Worm (Caenorhabditis elegans): ENCODE data around the gene nex-2.

The nex-2 gene

DNA sequence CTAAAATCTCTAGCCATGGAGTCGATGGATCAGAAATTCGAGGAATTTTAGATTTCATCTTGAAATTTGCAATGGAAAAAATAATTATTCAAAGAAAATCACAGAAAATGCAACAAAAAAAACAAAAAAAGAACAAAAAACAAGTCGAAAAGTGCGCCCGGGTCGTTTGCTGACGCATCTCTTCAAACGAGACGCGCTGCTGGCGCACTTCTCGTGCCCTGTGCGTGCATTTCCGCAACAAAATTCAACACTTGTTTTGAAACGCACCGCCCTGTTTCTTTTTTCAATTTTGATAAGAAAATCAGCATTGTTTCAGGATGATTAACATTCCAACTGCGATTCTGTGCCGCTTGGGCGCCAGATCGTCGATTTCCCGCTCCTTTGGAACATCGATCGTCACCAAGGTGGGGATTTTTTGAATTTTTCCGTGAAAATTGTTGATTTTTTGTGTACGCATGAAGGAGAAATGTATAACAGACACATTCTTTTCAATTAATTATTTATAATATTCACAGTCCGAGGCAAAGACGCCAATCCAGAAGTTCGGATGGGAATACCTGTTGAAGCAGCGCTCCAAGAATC, 3.8 kb upstream of the nex-2 start, which contains the start of the genes jmjd-4 and mev-1:
TSS of gene jmjd-4 (minus strand) at position 58 of the 582 bp plus-strand sequence.
TSS of gene mev-1 (plus strand) at position 317 of the 582 bp plus-strand sequence.
- TF ChIP-seq flt-1 (GFP tag; IDR thresholded peaks at IDR 0.05) (peak; percentile 51; the same call in 1 of the 2 replicates), aly-1 (tag; optimal IDR thresholded peaks at IDR 0.05) (no peak), scrt-1 (GFP tag; IDR thresholded peaks at IDR 0.05) (no peak), F13C5.2 (tag; optimal IDR thresholded peaks at IDR 0.05) (peak; percentile 73), tbx-11 (GFP tag; IDR thresholded peaks at IDR 0.05) (0 out of 2 replicates have a peak, but pooled peaks have one; percentile 40), ceh-13 (GFP tag; optimal IDR thresholded peaks at IDR 0.05) (no peak), hnd-1 (tag; optimal IDR thresholded peaks at IDR 0.05) (no peak), tbx-37 (GFP tag; conservative IDR thresholded peaks at IDR 0.05) (no peak), ceh-36 (tag; optimal IDR thresholded peaks at IDR 0.05) (peak; percentile 23), ama-1 (optimal IDR thresholded peaks at IDR 0.05) (no peak), hmbx-1 (tag; optimal IDR thresholded peaks at IDR 0.05) (no peak), hmg-4 (GFP tag; optimal IDR thresholded peaks at IDR 0.05) (no peak), tra-4 (tag; optimal IDR thresholded peaks at IDR 0.05) (no peak), B0310.2 (tag; optimal IDR thresholded peaks at IDR 0.05) (no peak), sea-1 (GFP tag; conservative IDR thresholded peaks at IDR 0.05) (no peak), pes-1 (GFP tag; IDR thresholded peaks at IDR 0.05) (no peak), ets-7 (tag; optimal IDR thresholded peaks at IDR 0.05) (no peak)

ce11 chrIII:10332560-10332959, 2.3 kb upstream of the nex-2 start, which contains the start of gene T07C4.12:
T07C4.12 (minus strand) TSS chrIII:10332660.
- TF ChIP-seq hmbx-1 (tag; optimal IDR thresholded peaks at IDR 0.05), result no peak
- no peak for TF ChIP-seq flt-1 (GFP tag; IDR thresholded peaks at IDR 0.05)
- no peak for TF ChIP-seq B0310.2 (tag; optimal IDR thresholded peaks at IDR 0.05)
- TF ChIP-seq tbx-11 (GFP tag; IDR thresholded peaks at IDR 0.05), result no peak
- no peak for TF ChIP-seq ets-7 (tag; optimal IDR thresholded peaks at IDR 0.05)
- TF ChIP-seq tra-4 (tag; optimal IDR thresholded peaks at IDR 0.05), result no peak
- TF ChIP-seq ceh-13 (GFP tag; optimal IDR thresholded peaks at IDR 0.05), result no peak

ce11 chrIII:10331232-10331631, 1.0 kb upstream of the nex-2 start:
- TF ChIP-seq ceh-13 (GFP tag; optimal IDR thresholded peaks at IDR 0.05) (no peak), sea-1 (GFP tag; conservative IDR thresholded peaks at IDR 0.05) (no peak), hmg-4 (GFP tag; optimal IDR thresholded peaks at IDR 0.05) (no peak), ama-1 (optimal IDR thresholded peaks at IDR 0.05) (no peak), tra-4 (tag; optimal IDR thresholded peaks at IDR 0.05) (no peak)

DNA sequence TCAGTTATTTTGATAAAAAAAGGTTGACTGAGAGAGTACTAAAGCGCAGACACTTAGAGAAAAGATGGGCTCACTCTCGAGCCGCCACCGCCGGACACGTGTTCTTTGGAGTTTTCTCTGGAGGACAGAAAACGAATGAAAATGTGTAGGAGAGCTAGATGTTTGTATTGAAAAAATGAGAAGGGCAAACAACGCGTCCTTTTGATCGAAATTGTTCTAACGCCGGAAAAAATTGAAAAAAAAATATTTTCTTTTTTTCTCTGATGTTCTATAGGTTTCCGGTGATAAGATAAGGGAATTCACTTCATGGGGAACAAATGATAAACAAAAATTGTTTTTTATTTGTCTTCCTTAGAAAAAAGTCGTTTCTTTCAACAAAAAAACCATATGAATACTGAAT, 411 bp downstream of the nex-2 start:
- TF ChIP-seq ceh-13 (GFP tag; optimal IDR thresholded peaks at IDR 0.05), result no peak
- TF ChIP-seq tbx-37 (GFP tag; conservative IDR thresholded peaks at IDR 0.05), result no peak
- TF ChIP-seq scrt-1 (GFP tag; IDR thresholded peaks at IDR 0.05), result no peak
- TF ChIP-seq ama-1 (optimal IDR thresholded peaks at IDR 0.05), result no peak
- no peak for TF ChIP-seq pes-1 (GFP tag; IDR thresholded peaks at IDR 0.05)
- no peak for TF ChIP-seq aly-1 (tag; optimal IDR thresholded peaks at IDR 0.05)
- TF ChIP-seq tra-4 (tag; optimal IDR thresholded peaks at IDR 0.05), result no peak
- no peak for TF ChIP-seq F13C5.2 (tag; optimal IDR thresholded peaks at IDR 0.05)
- no peak for TF ChIP-seq hnd-1 (tag; optimal IDR thresholded peaks at IDR 0.05)
- TF ChIP-seq tbx-11 (GFP tag; IDR thresholded peaks at IDR 0.05), result no peak
- TF ChIP-seq sea-1 (GFP tag; conservative IDR thresholded peaks at IDR 0.05), result no peak
- TF ChIP-seq ceh-36 (tag; optimal IDR thresholded peaks at IDR 0.05), result no peak
- no peak for TF ChIP-seq hmg-4 (GFP tag; optimal IDR thresholded peaks at IDR 0.05)
- TF ChIP-seq flt-1 (GFP tag; IDR thresholded peaks at IDR 0.05), result no peak
- TF ChIP-seq B0310.2 (tag; optimal IDR thresholded peaks at IDR 0.05), result no peak
- TF ChIP-seq ets-7 (tag; optimal IDR thresholded peaks at IDR 0.05), result no peak
- TF ChIP-seq hmbx-1 (tag; optimal IDR thresholded peaks at IDR 0.05), result no peak

DNA sequence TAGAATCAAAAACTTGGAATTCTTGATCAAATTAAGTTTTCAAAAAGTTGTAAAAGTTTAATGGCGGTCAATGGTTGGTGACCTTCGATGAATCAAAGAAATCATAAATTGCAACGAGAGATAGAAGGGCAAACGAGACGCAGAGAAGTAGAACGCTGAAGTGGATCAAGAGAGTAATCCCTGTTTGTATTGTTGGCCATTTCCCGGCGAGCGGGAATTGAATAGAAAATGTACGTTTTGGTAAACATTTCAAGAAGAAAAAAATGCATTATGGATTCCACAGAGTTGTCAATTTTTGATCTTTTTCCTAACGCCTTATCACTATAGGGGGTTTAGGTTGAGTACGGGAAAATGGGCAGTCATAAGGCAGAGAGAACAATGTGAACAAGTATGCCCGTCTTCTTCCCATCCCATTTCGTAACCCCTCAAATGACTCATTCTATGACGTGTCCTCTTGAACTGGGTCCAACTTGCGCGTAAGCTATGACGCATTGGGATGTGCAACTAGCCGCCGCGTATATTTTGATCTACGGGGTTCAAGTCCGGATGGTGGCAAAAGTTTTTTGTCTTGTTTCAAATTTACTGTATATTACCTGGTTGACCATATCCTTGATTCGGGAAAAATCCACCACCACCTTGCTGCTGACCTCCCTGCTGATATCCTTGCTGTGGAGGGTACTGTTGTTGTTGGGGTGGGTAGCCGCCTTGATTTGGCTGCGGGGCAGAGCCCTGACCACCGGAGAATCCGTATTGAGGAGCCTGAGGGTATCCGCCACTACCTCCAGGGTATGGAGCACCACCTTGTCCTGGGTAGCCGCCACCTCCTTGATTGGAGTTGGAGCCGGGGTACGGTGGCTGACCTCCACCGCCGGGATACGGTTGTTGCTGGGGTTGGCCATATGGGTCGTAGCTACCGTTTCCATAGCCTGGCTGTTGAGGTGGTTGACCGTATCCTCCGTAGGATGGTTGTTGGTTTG, 1.4 kb downstream of the nex-2 start:
- TF ChIP-seq sea-1 (GFP tag; conservative IDR thresholded peaks at IDR 0.05), result no peak
- TF ChIP-seq F13C5.2 (tag; optimal IDR thresholded peaks at IDR 0.05), result no peak
- TF ChIP-seq hmbx-1 (tag; optimal IDR thresholded peaks at IDR 0.05), result no peak
- TF ChIP-seq scrt-1 (GFP tag; IDR thresholded peaks at IDR 0.05), result 0 out of 2 replicates have a peak, but pooled peaks have one; percentile 15
- no peak for TF ChIP-seq ceh-13 (GFP tag; optimal IDR thresholded peaks at IDR 0.05)
- no peak for TF ChIP-seq ama-1 (optimal IDR thresholded peaks at IDR 0.05)
- TF ChIP-seq tbx-37 (GFP tag; conservative IDR thresholded peaks at IDR 0.05), result no peak

- no peak for TF ChIP-seq sea-1 (GFP tag; conservative IDR thresholded peaks at IDR 0.05)
- TF ChIP-seq ceh-13 (GFP tag; optimal IDR thresholded peaks at IDR 0.05), result no peak
- TF ChIP-seq F13C5.2 (tag; optimal IDR thresholded peaks at IDR 0.05), result no peak
- no peak for TF ChIP-seq tbx-11 (GFP tag; IDR thresholded peaks at IDR 0.05)
- no peak for TF ChIP-seq aly-1 (tag; optimal IDR thresholded peaks at IDR 0.05)
Observed at ce11 chrIII:10326327-10326726, 3.9 kb downstream of the nex-2 start.

- no peak for TF ChIP-seq hnd-1 (tag; optimal IDR thresholded peaks at IDR 0.05)
- TF ChIP-seq F13C5.2 (tag; optimal IDR thresholded peaks at IDR 0.05), result no peak
Observed at ce11 chrIII:10320788-10321187, 9.4 kb downstream of the nex-2 start, which contains the start of gene sas-7. sas-7 (plus strand) TSS chrIII:10321019.
